Worm (Caenorhabditis elegans): ENCODE measurements around the gene ptr-8.
"Not testable (repeated sequence)": the region's sequence is repeated elsewhere in the genome, so short reads cannot be mapped to it uniquely, and the experiment has no call there.

ptr-8 gene

ce11 chrII:10925804-10926570 is 36.9 kb downstream of the ptr-8 start, which contains the start of gene metr-1:
metr-1 (plus strand) TSS chrII:10926561.
- TF ChIP-seq klf-2 (GFP tag; conservative IDR thresholded peaks at IDR 0.05) (no peak), flt-1 (GFP tag; IDR thresholded peaks at IDR 0.05) (no peak), cog-1 (tag; optimal IDR thresholded peaks at IDR 0.05) (no peak), ztf-23 (GFP tag; IDR thresholded peaks at IDR 0.05) (no peak), med-1 (GFP tag; optimal IDR thresholded peaks at IDR 0.05; ENCODE audit: insufficient read depth) (no peak), tab-1 (GFP tag; IDR thresholded peaks at IDR 0.05) (no peak), ztf-29 (GFP tag; IDR thresholded peaks at IDR 0.05) (no peak), ref-1 (GFP tag; conservative IDR thresholded peaks at IDR 0.05) (no peak), T22C8.4 (GFP tag; IDR thresholded peaks at IDR 0.05) (no peak)

- no peak for TF ChIP-seq tab-1 (GFP tag; IDR thresholded peaks at IDR 0.05)
- TF ChIP-seq cog-1 (tag; optimal IDR thresholded peaks at IDR 0.05): no peak
- no peak for TF ChIP-seq ref-1 (GFP tag; conservative IDR thresholded peaks at IDR 0.05)
- no peak for TF ChIP-seq med-1 (GFP tag; optimal IDR thresholded peaks at IDR 0.05; ENCODE audit: insufficient read depth)
- TF ChIP-seq klf-2 (GFP tag; conservative IDR thresholded peaks at IDR 0.05): no peak
- TF ChIP-seq ztf-29 (GFP tag; IDR thresholded peaks at IDR 0.05): no peak
- TF ChIP-seq flt-1 (GFP tag; IDR thresholded peaks at IDR 0.05): no peak
- TF ChIP-seq ztf-23 (GFP tag; IDR thresholded peaks at IDR 0.05): no peak
- TF ChIP-seq T22C8.4 (GFP tag; IDR thresholded peaks at IDR 0.05): no peak
Observed at ce11 chrII:10930678-10931650, 41.9 kb downstream of the ptr-8 start.

ce11 chrII:10932305-10932704 is 43.2 kb downstream of the ptr-8 start:
- TF ChIP-seq med-1 (GFP tag; optimal IDR thresholded peaks at IDR 0.05; ENCODE audit: insufficient read depth): no peak
- TF ChIP-seq tab-1 (GFP tag; IDR thresholded peaks at IDR 0.05): no peak
- no peak for TF ChIP-seq T22C8.4 (GFP tag; IDR thresholded peaks at IDR 0.05)
- no peak for TF ChIP-seq ztf-23 (GFP tag; IDR thresholded peaks at IDR 0.05)
- no peak for TF ChIP-seq ztf-29 (GFP tag; IDR thresholded peaks at IDR 0.05)
- TF ChIP-seq flt-1 (GFP tag; IDR thresholded peaks at IDR 0.05): no peak
- no peak for TF ChIP-seq cog-1 (tag; optimal IDR thresholded peaks at IDR 0.05)
- no peak for TF ChIP-seq ref-1 (GFP tag; conservative IDR thresholded peaks at IDR 0.05)
- no peak for TF ChIP-seq klf-2 (GFP tag; conservative IDR thresholded peaks at IDR 0.05)

- TF ChIP-seq ztf-23 (GFP tag; IDR thresholded peaks at IDR 0.05) (no peak), tab-1 (GFP tag; IDR thresholded peaks at IDR 0.05) (no peak), flt-1 (GFP tag; IDR thresholded peaks at IDR 0.05) (no peak), T22C8.4 (GFP tag; IDR thresholded peaks at IDR 0.05) (no peak), ref-1 (GFP tag; conservative IDR thresholded peaks at IDR 0.05) (no peak), klf-2 (GFP tag; conservative IDR thresholded peaks at IDR 0.05) (no peak), med-1 (GFP tag; optimal IDR thresholded peaks at IDR 0.05; ENCODE audit: insufficient read depth) (no peak), cog-1 (tag; optimal IDR thresholded peaks at IDR 0.05) (no peak), ztf-29 (GFP tag; IDR thresholded peaks at IDR 0.05) (no peak)
Observed at ce11 chrII:10933948-10934722, 45.1 kb downstream of the ptr-8 start.

- TF ChIP-seq cog-1 (tag; optimal IDR thresholded peaks at IDR 0.05) (no peak), med-1 (GFP tag; optimal IDR thresholded peaks at IDR 0.05; ENCODE audit: insufficient read depth) (no peak), flt-1 (GFP tag; IDR thresholded peaks at IDR 0.05) (no peak), klf-2 (GFP tag; conservative IDR thresholded peaks at IDR 0.05) (no peak), ztf-29 (GFP tag; IDR thresholded peaks at IDR 0.05) (no peak), ztf-23 (GFP tag; IDR thresholded peaks at IDR 0.05) (no peak), T22C8.4 (GFP tag; IDR thresholded peaks at IDR 0.05) (no peak), ref-1 (GFP tag; conservative IDR thresholded peaks at IDR 0.05) (no peak), tab-1 (GFP tag; IDR thresholded peaks at IDR 0.05) (no peak)
Observed at ce11 chrII:10934786-10935185, 45.7 kb downstream of the ptr-8 start, which contains the start of gene R03D7.2. R03D7.2 (minus strand) TSS chrII:10935184.

- TF ChIP-seq cog-1 (tag; optimal IDR thresholded peaks at IDR 0.05) (no peak), ztf-29 (GFP tag; IDR thresholded peaks at IDR 0.05) (no peak), tab-1 (GFP tag; IDR thresholded peaks at IDR 0.05) (no peak), med-1 (GFP tag; optimal IDR thresholded peaks at IDR 0.05; ENCODE audit: insufficient read depth) (no peak), ref-1 (GFP tag; conservative IDR thresholded peaks at IDR 0.05) (no peak), flt-1 (GFP tag; IDR thresholded peaks at IDR 0.05) (no peak), klf-2 (GFP tag; conservative IDR thresholded peaks at IDR 0.05) (no peak), ztf-23 (GFP tag; IDR thresholded peaks at IDR 0.05) (no peak), T22C8.4 (GFP tag; IDR thresholded peaks at IDR 0.05) (no peak)
Observed at ce11 chrII:10935336-10935735, 46.3 kb downstream of the ptr-8 start.

ce11 chrII:10941918-10942317 is 52.8 kb downstream of the ptr-8 start, which contains the start of gene R03D7.15:
R03D7.15 (plus strand) TSS chrII:10942216.
- not testable (repeated sequence) for TF ChIP-seq ref-1 (GFP tag; conservative IDR thresholded peaks at IDR 0.05); T22C8.4 (GFP tag; IDR thresholded peaks at IDR 0.05); ztf-29 (GFP tag; IDR thresholded peaks at IDR 0.05)

Data from whole organism, midembryonic.